Worm (Caenorhabditis elegans) whole organism, L3 larva: ENCODE measurements around the gene unc-24.
A peak's percentile ranks its signal among the peaks of the same experiment; 100 is the strongest.

Experiments used
- R02D3.7 ChIP-seq: fragments of 150-350 bp; optimal IDR thresholded peaks from 2 replicates; lab custom pipeline; 2014; ENCODE audit warnings: missing biosample characterization, missing genetic modification characterization
- aly-2 ChIP-seq: fragments of 150-350 bp; optimal IDR thresholded peaks from 2 replicates; lab custom pipeline; 2014; ENCODE audit warnings: missing biosample characterization, missing genetic modification characterization
- ama-1 ChIP-seq: fragments of 150-350 bp; optimal IDR thresholded peaks from 2 replicates; lab custom pipeline; 2018
- ceh-16 ChIP-seq: sonication (generic microtip); optimal IDR thresholded peaks from 2 replicates; lab custom pipeline; 2017; ENCODE audit warnings: missing biosample characterization, missing genetic modification characterization
- ceh-28 ChIP-seq: fragments of 150-350 bp; optimal IDR thresholded peaks from 2 replicates; lab custom pipeline; 2014; ENCODE audit warnings: missing biosample characterization, missing genetic modification reagents, missing genetic modification characterization
- ceh-9 ChIP-seq: sonication (generic microtip); optimal IDR thresholded peaks from 2 replicates; lab custom pipeline; 2018; ENCODE audit warnings: missing biosample characterization, missing genetic modification characterization
- daf-12 ChIP-seq: fragments of 150-350 bp; optimal IDR thresholded peaks from 2 replicates; lab custom pipeline; 2014; ENCODE audit warnings: missing biosample characterization, missing genetic modification reagents, missing genetic modification characterization
- egl-27 ChIP-seq: sonication (generic microtip); optimal IDR thresholded peaks from 4 replicates; lab custom pipeline; 2017; ENCODE audit warnings: missing biosample characterization, missing genetic modification reagents, missing genetic modification characterization
- egl-5 ChIP-seq: fragments of 150-350 bp; optimal IDR thresholded peaks from 2 replicates; lab custom pipeline; 2017; ENCODE audit warnings: missing biosample characterization, missing genetic modification reagents, missing genetic modification characterization, inconsistent platforms
- elt-3 ChIP-seq, 3 experiments: fragments of 150-350 bp in 1 of 3; sonication (generic microtip) in 2 of 3; optimal IDR thresholded peaks; 2 replicates in 2 of 3; 4 replicates in 1 of 3; lab custom pipeline; 2014 to 2017; ENCODE audit warnings: missing biosample characterization in 3 of 3, missing genetic modification characterization in 3 of 3
- fkh-10 ChIP-seq: sonication (generic microtip); optimal IDR thresholded peaks from 2 replicates; lab custom pipeline; 2017; ENCODE audit warnings: missing biosample characterization, missing genetic modification reagents, missing genetic modification characterization
- fkh-2 ChIP-seq: fragments of 150-350 bp; optimal IDR thresholded peaks from 2 replicates; lab custom pipeline; 2014; ENCODE audit warnings: missing biosample characterization, missing genetic modification reagents, missing genetic modification characterization
- fos-1 ChIP-seq: fragments of 150-350 bp; optimal IDR thresholded peaks from 2 replicates; lab custom pipeline; 2014; ENCODE audit warnings: missing biosample characterization, missing genetic modification characterization
- jun-1 ChIP-seq: fragments of 150-350 bp; optimal IDR thresholded peaks from 2 replicates; lab custom pipeline; 2014; ENCODE audit warnings: missing biosample characterization, missing genetic modification reagents, missing genetic modification characterization
- lin-15B ChIP-seq: fragments of 150-350 bp; optimal IDR thresholded peaks from 2 replicates; lab custom pipeline; 2014; ENCODE audit warnings: missing biosample characterization, missing genetic modification characterization
- lin-39 ChIP-seq: fragments of 150-350 bp; optimal IDR thresholded peaks from 2 replicates; lab custom pipeline; 2018; ENCODE audit warnings: missing biosample characterization, missing genetic modification reagents, missing genetic modification characterization
- mdl-1 ChIP-seq: fragments of 150-350 bp; optimal IDR thresholded peaks from 2 replicates; lab custom pipeline; 2014; ENCODE audit warnings: missing biosample characterization, missing genetic modification characterization
- mml-1 ChIP-seq: fragments of 150-350 bp; sonication (generic microtip); optimal IDR thresholded peaks from 3 replicates; lab custom pipeline; 2014; ENCODE audit warnings: missing biosample characterization, missing genetic modification characterization
- nfya-1 ChIP-seq: sonication (generic microtip); optimal IDR thresholded peaks from 2 replicates; lab custom pipeline; 2017; ENCODE audit warnings: missing genetic modification characterization, mild to moderate bottlenecking, missing compliant biosample characterization, antibody characterized with exemption, moderate library complexity; ENCODE audit not compliant: insufficient read depth
- nhr-11 ChIP-seq: fragments of 150-350 bp; optimal IDR thresholded peaks from 2 replicates; lab custom pipeline; 2014; ENCODE audit warnings: missing biosample characterization, missing genetic modification characterization
- nhr-12 ChIP-seq: fragments of 150-350 bp; optimal IDR thresholded peaks from 2 replicates; lab custom pipeline; 2014; ENCODE audit warnings: missing biosample characterization, missing genetic modification characterization
- nhr-23 ChIP-seq: fragments of 150-350 bp; optimal IDR thresholded peaks from 2 replicates; lab custom pipeline; 2014; ENCODE audit warnings: missing biosample characterization, missing genetic modification reagents, missing genetic modification characterization
- nhr-237 ChIP-seq: fragments of 150-350 bp; optimal IDR thresholded peaks from 2 replicates; lab custom pipeline; 2014; ENCODE audit warnings: missing biosample characterization, missing genetic modification characterization
- nhr-25 ChIP-seq: sonication (generic microtip); optimal IDR thresholded peaks from 2 replicates; lab custom pipeline; 2017; ENCODE audit warnings: missing biosample characterization, missing genetic modification characterization
- nhr-28 ChIP-seq: fragments of 150-350 bp; optimal IDR thresholded peaks from 2 replicates; lab custom pipeline; 2014; ENCODE audit warnings: missing biosample characterization, missing genetic modification characterization
- nhr-67 ChIP-seq: fragments of 150-350 bp; optimal IDR thresholded peaks from 2 replicates; lab custom pipeline; 2014; ENCODE audit warnings: missing biosample characterization, missing genetic modification characterization
- nhr-77 ChIP-seq: fragments of 150-350 bp; optimal IDR thresholded peaks from 2 replicates; lab custom pipeline; 2014; ENCODE audit warnings: missing biosample characterization, missing genetic modification characterization
- pqm-1 ChIP-seq: fragments of 150-350 bp; optimal IDR thresholded peaks from 2 replicates; lab custom pipeline; 2017; ENCODE audit warnings: missing biosample characterization, missing genetic modification characterization, inconsistent platforms
- sea-2 ChIP-seq: fragments of 150-350 bp; sonication (generic microtip); optimal IDR thresholded peaks from 4 replicates; lab custom pipeline; 2014; ENCODE audit warnings: missing biosample characterization, missing genetic modification reagents, missing genetic modification characterization
- skn-1 ChIP-seq: fragments of 150-350 bp; optimal IDR thresholded peaks from 2 replicates; lab custom pipeline; 2014; ENCODE audit warnings: missing biosample characterization, missing genetic modification characterization
- snpc-4 ChIP-seq: fragments of 150-350 bp; optimal IDR thresholded peaks from 2 replicates; lab custom pipeline; 2014; ENCODE audit warnings: missing biosample characterization, missing genetic modification characterization
- unc-39 ChIP-seq: sonication (generic microtip); optimal IDR thresholded peaks from 4 replicates; lab custom pipeline; 2017; ENCODE audit warnings: missing biosample characterization, missing genetic modification characterization
- unc-62 ChIP-seq: fragments of 150-350 bp; sonication (generic microtip); optimal IDR thresholded peaks from 4 replicates; lab custom pipeline; 2014; ENCODE audit warnings: missing biosample characterization, missing genetic modification reagents, missing genetic modification characterization
- ztf-11 ChIP-seq: fragments of 150-350 bp; optimal IDR thresholded peaks from 2 replicates; lab custom pipeline; 2014; ENCODE audit warnings: missing biosample characterization, missing genetic modification characterization
- ztf-4 ChIP-seq: fragments of 150-350 bp; optimal IDR thresholded peaks from 2 replicates; lab custom pipeline; 2014; ENCODE audit warnings: missing biosample characterization, missing genetic modification characterization

The unc-24 gene

ce11 chrIV:8006161-8006560 is 26.5 kb downstream of the unc-24 start:
- TF ChIP-seq snpc-4: no peak

- TF ChIP-seq unc-39 (tag; lab: Kevin White, UChicago) (no peak), ceh-28 (tag; lab: Kevin White, UChicago) (no peak), ceh-16 (no peak), mdl-1 (tag; lab: Kevin White, UChicago) (no peak), nhr-11 (tag; lab: Kevin White, UChicago) (no peak), pqm-1 (tag; lab: Kevin White, UChicago) (no peak), nhr-28 (tag; lab: Kevin White, UChicago) (no peak), fkh-2 (tag; lab: Kevin White, UChicago) (no peak), fkh-10 (GFP tag; lab: Kevin White, UChicago) (no peak), lin-39 (no peak), ama-1 (lab: Kevin White, UChicago) (no peak), skn-1 (tag; lab: Kevin White, UChicago) (no peak), ztf-4 (no peak), lin-15B (tag; lab: Kevin White, UChicago) (no peak), ztf-11 (no peak), fos-1 (tag; lab: Kevin White, UChicago) (no peak), nhr-67 (tag; lab: Kevin White, UChicago) (no peak), R02D3.7 (tag; lab: Kevin White, UChicago) (no peak), nhr-77 (tag; lab: Kevin White, UChicago) (no peak), mml-1 (tag; lab: Kevin White, UChicago) (no peak)
Measured at ce11 chrIV:8007549-8007948, 27.9 kb downstream of the unc-24 start.

- TF ChIP-seq sea-2 (GFP tag; lab: Kevin White, UChicago) (no peak), unc-62 (no peak), mml-1 (tag; lab: Kevin White, UChicago) (no peak), ceh-9 (tag; lab: Kevin White, UChicago) (no peak), mdl-1 (tag; lab: Kevin White, UChicago) (no peak), lin-15B (tag; lab: Kevin White, UChicago) (no peak), fos-1 (tag; lab: Kevin White, UChicago) (no peak), jun-1 (no peak), daf-12 (no peak)
Measured at ce11 chrIV:8008137-8008536, 28.5 kb downstream of the unc-24 start.

- TF ChIP-seq nfya-1 (tag; lab: Kevin White, UChicago) (no peak), nhr-25 (tag; lab: Kevin White, UChicago) (peak; percentile 80)
- TF ChIP-seq, all 47 proteins: peak for 1
Measured at ce11 chrIV:8009374-8009773, 29.7 kb downstream of the unc-24 start.

- TF ChIP-seq nhr-28 (tag; lab: Kevin White, UChicago): no peak
- no peak for TF ChIP-seq ztf-4
- TF ChIP-seq egl-27 (tag; lab: Kevin White, UChicago): no peak
- no peak for TF ChIP-seq jun-1
- no peak for TF ChIP-seq nhr-237 (tag; lab: Kevin White, UChicago)
- TF ChIP-seq egl-5 (tag; lab: Kevin White, UChicago): no peak
- TF ChIP-seq ceh-16: no peak
- no peak for TF ChIP-seq aly-2
- TF ChIP-seq fkh-10 (GFP tag; lab: Kevin White, UChicago): no peak
- TF ChIP-seq ama-1 (lab: Kevin White, UChicago): no peak
- TF ChIP-seq nhr-12 (tag; lab: Kevin White, UChicago): no peak
- no peak for TF ChIP-seq nhr-11 (tag; lab: Kevin White, UChicago)
Measured at ce11 chrIV:8010521-8010920, 30.9 kb downstream of the unc-24 start.

- TF ChIP-seq elt-3 (tag; optimal IDR thresholded peaks at IDR 0.05; lab: Kevin White, UChicago): no peak
- no peak for TF ChIP-seq ztf-4
- no peak for TF ChIP-seq mdl-1 (tag; lab: Kevin White, UChicago)
- TF ChIP-seq nhr-12 (tag; lab: Kevin White, UChicago): no peak
- TF ChIP-seq nhr-23: no peak
- TF ChIP-seq nhr-25 (tag; lab: Kevin White, UChicago): no peak
- TF ChIP-seq unc-39 (tag; lab: Kevin White, UChicago): no peak
- no peak for TF ChIP-seq skn-1 (tag; lab: Kevin White, UChicago)
- no peak for TF ChIP-seq nhr-28 (tag; lab: Kevin White, UChicago)
- no peak for TF ChIP-seq nhr-77 (tag; lab: Kevin White, UChicago)
Measured at ce11 chrIV:8012330-8012729, 32.7 kb downstream of the unc-24 start, which contains the start of gene Y42H9B.3. Gene Y42H9B.3, minus strand, starts transcription at chrIV:8012430.
